Fruit fly (Drosophila melanogaster) whole organism, embryonic: ENCODE results near the gene VhaSFD.
A peak's percentile ranks its signal among the peaks of the same experiment; 100 is the strongest.

Experiments used
- Atf-2 ChIP-seq: fragments of 200-800 bp; sonication (Bioruptor generic); optimal IDR thresholded peaks from 2 replicates; lab custom pipeline; 2016; ENCODE audit warnings: missing biosample characterization, missing genetic modification characterization
- C15 ChIP-seq: fragments of 200-800 bp; sonication (Bioruptor generic); IDR thresholded peaks from 3 replicates; pipeline ENCODE4 v1.3.6; 2022; ENCODE audit warnings: missing biosample characterization, missing genetic modification characterization
- CG13287 ChIP-seq: fragments of 200-800 bp; sonication (Bioruptor generic); IDR thresholded peaks from 2 replicates; pipeline ENCODE4 v1.3.6; 2022; ENCODE audit warnings: missing biosample characterization, missing genetic modification characterization; ENCODE audit not compliant: partially characterized antibody
- CG14710 ChIP-seq: fragments of 200-800 bp; sonication (Bioruptor generic); optimal IDR thresholded peaks from 3 replicates; lab custom pipeline; 2019; ENCODE audit warnings: missing biosample characterization, mild to moderate bottlenecking, missing genetic modification characterization, moderate library complexity
- CG17328 ChIP-seq: fragments of 200-800 bp; sonication (Bioruptor generic); IDR thresholded peaks from 2 replicates; pipeline ENCODE4 v1.3.6; 2022; ENCODE audit warnings: missing biosample characterization, missing genetic modification characterization
- CG17359 ChIP-seq: fragments of 200-800 bp; sonication (Bioruptor generic); optimal IDR thresholded peaks from 3 replicates; lab custom pipeline; 2018; ENCODE audit warnings: missing biosample characterization, mild to moderate bottlenecking, missing genetic modification characterization, moderate library complexity
- CG17385 ChIP-seq: fragments of 200-800 bp; sonication (Bioruptor generic); optimal IDR thresholded peaks from 3 replicates; lab custom pipeline; 2018; ENCODE audit warnings: missing biosample characterization, mild to moderate bottlenecking, missing genetic modification characterization
- CG18011 ChIP-seq: fragments of 200-800 bp; sonication (Bioruptor generic); optimal IDR thresholded peaks from 2 replicates; lab custom pipeline; 2017; ENCODE audit warnings: missing biosample characterization, missing genetic modification characterization, mild to moderate bottlenecking, moderate library complexity, missing genotype
- CG32532 ChIP-seq: fragments of 200-800 bp; sonication (Bioruptor generic); IDR thresholded peaks from 2 replicates; pipeline ENCODE4 v1.3.6; 2022; ENCODE audit warnings: missing biosample characterization, missing genetic modification characterization
- CG32772 ChIP-seq: fragments of 200-800 bp; sonication (Bioruptor generic); IDR thresholded peaks from 2 replicates; pipeline ENCODE4 v1.3.6; 2022; ENCODE audit warnings: missing biosample characterization, missing genetic modification characterization
- CG3407 ChIP-seq: fragments of 200-800 bp; sonication (Bioruptor generic); optimal IDR thresholded peaks from 2 replicates; lab custom pipeline; 2018; ENCODE audit warnings: missing biosample characterization, mild to moderate bottlenecking, missing genetic modification characterization
- CG34422 ChIP-seq: fragments of 200-800 bp; sonication (Bioruptor generic); IDR thresholded peaks from 3 replicates; pipeline ENCODE4 v1.3.6; 2022; ENCODE audit warnings: missing biosample characterization, missing genetic modification characterization
- CG42726 ChIP-seq: fragments of 200-800 bp; sonication (Bioruptor generic); IDR thresholded peaks from 2 replicates; pipeline ENCODE4 v1.3.6; 2022; ENCODE audit warnings: missing biosample characterization, missing genetic modification characterization; ENCODE audit not compliant: partially characterized antibody
- CG6175 ChIP-seq: fragments of 200-800 bp; sonication (Bioruptor generic); IDR thresholded peaks from 3 replicates; pipeline ENCODE4 v1.3.6; 2022; ENCODE audit warnings: missing biosample characterization, missing genetic modification characterization
- CG6689 ChIP-seq: fragments of 200-800 bp; sonication (Bioruptor generic); IDR thresholded peaks from 2 replicates; pipeline ENCODE4 v1.3.6; 2022; ENCODE audit warnings: missing biosample characterization, missing genetic modification characterization
- CG7987 ChIP-seq: fragments of 200-800 bp; sonication (Bioruptor generic); optimal IDR thresholded peaks from 2 replicates; lab custom pipeline; 2018; ENCODE audit warnings: missing biosample characterization, mild to moderate bottlenecking, missing genetic modification characterization, moderate library complexity
- CG9437 ChIP-seq: fragments of 200-800 bp; sonication (Bioruptor generic); optimal IDR thresholded peaks from 2 replicates; lab custom pipeline; 2018; ENCODE audit warnings: missing biosample characterization, mild to moderate bottlenecking, missing genetic modification characterization
- CTCF ChIP-seq: fragments of 200-800 bp; sonication (Bioruptor generic); optimal IDR thresholded peaks from 2 replicates; lab custom pipeline; 2017; ENCODE audit warnings: missing biosample characterization, mild to moderate bottlenecking, missing genetic modification characterization, moderate library complexity
- Chrac-16 ChIP-seq: fragments of 200-800 bp; sonication (Bioruptor generic); optimal IDR thresholded peaks from 3 replicates; lab custom pipeline; 2016; ENCODE audit warnings: missing biosample characterization, missing genetic modification characterization
- Drgx ChIP-seq: fragments of 200-800 bp; sonication (Bioruptor generic); IDR thresholded peaks from 2 replicates; pipeline ENCODE4 v1.3.6; 2022; ENCODE audit warnings: missing biosample characterization, missing genetic modification characterization
- HLHmδ ChIP-seq: fragments of 200-800 bp; sonication (Bioruptor generic); optimal IDR thresholded peaks from 2 replicates; lab custom pipeline; 2018; ENCODE audit warnings: missing biosample characterization, mild to moderate bottlenecking, missing genetic modification characterization, moderate library complexity
- HmgZ ChIP-seq: fragments of 200-800 bp; sonication (Bioruptor generic); optimal IDR thresholded peaks from 2 replicates; lab custom pipeline; 2018; ENCODE audit warnings: missing biosample characterization, mild to moderate bottlenecking, missing genetic modification characterization
- Lhr ChIP-seq: fragments of 200-800 bp; sonication (Bioruptor generic); optimal IDR thresholded peaks from 3 replicates; lab custom pipeline; 2017; ENCODE audit warnings: mild to moderate bottlenecking, missing biosample characterization, missing genetic modification reagents, missing genetic modification characterization
- MTF-1 ChIP-seq: fragments of 200-800 bp; sonication (Bioruptor generic); optimal IDR thresholded peaks from 2 replicates; lab custom pipeline; 2018; ENCODE audit warnings: missing biosample characterization, mild to moderate bottlenecking, missing genetic modification characterization, borderline replicate concordance
- Pdp1 ChIP-seq, 2 experiments: fragments of 200-800 bp; sonication (Bioruptor generic); optimal IDR thresholded peaks; 3 replicates each; lab custom pipeline; 2016; ENCODE audit warnings: missing biosample characterization in 2 of 2, missing genetic modification characterization in 2 of 2, mild to moderate bottlenecking in 1 of 2, moderate library complexity in 1 of 2
- Rfx ChIP-seq: fragments of 200-800 bp; sonication (Bioruptor generic); IDR thresholded peaks from 2 replicates; pipeline ENCODE4 v1.3.6; 2022; ENCODE audit warnings: missing biosample characterization, missing genetic modification characterization
- Usf ChIP-seq: fragments of 200-800 bp; sonication (Bioruptor generic); optimal IDR thresholded peaks from 2 replicates; lab custom pipeline; 2017; ENCODE audit warnings: missing genotype, missing biosample characterization, missing genetic modification characterization
- abd-A ChIP-seq: fragments of 200-800 bp; sonication (Bioruptor generic); optimal IDR thresholded peaks from 3 replicates; lab custom pipeline; 2019; ENCODE audit warnings: missing biosample characterization, mild to moderate bottlenecking, missing genetic modification characterization, moderate library complexity
- al ChIP-seq: fragments of 200-800 bp; sonication (Bioruptor generic); IDR thresholded peaks from 2 replicates; pipeline ENCODE4 v1.3.6; 2022; ENCODE audit warnings: missing biosample characterization, missing genetic modification characterization
- bab2 ChIP-seq: fragments of 200-800 bp; sonication (Bioruptor generic); optimal IDR thresholded peaks from 2 replicates; lab custom pipeline; 2016; ENCODE audit warnings: missing biosample characterization, missing genetic modification characterization
- bbx ChIP-seq: fragments of 200-800 bp; sonication (Bioruptor generic); IDR thresholded peaks from 2 replicates; pipeline ENCODE4 v1.3.6; 2022; ENCODE audit warnings: missing biosample characterization, missing genetic modification characterization; ENCODE audit not compliant: partially characterized antibody
- caup ChIP-seq: fragments of 200-800 bp; sonication (Bioruptor generic); optimal IDR thresholded peaks from 3 replicates; lab custom pipeline; 2017; ENCODE audit warnings: missing biosample characterization, mild to moderate bottlenecking, missing genetic modification characterization, moderate library complexity; ENCODE audit not compliant: severe bottlenecking
- dati ChIP-seq: fragments of 200-800 bp; sonication (Bioruptor generic); IDR thresholded peaks from 2 replicates; pipeline ENCODE4 v1.3.6; 2022; ENCODE audit warnings: missing biosample characterization, missing genetic modification characterization
- ewg ChIP-seq: fragments of 200-800 bp; sonication (Bioruptor generic); optimal IDR thresholded peaks from 3 replicates; lab custom pipeline; 2017; ENCODE audit warnings: mild to moderate bottlenecking, missing biosample characterization, missing genetic modification reagents, missing genetic modification characterization
- fd3F ChIP-seq: fragments of 200-800 bp; sonication (Bioruptor generic); optimal IDR thresholded peaks from 2 replicates; lab custom pipeline; 2018; ENCODE audit warnings: missing biosample characterization, mild to moderate bottlenecking, missing genetic modification characterization, moderate library complexity
- gcm ChIP-seq: fragments of 200-800 bp; sonication (Bioruptor generic); optimal IDR thresholded peaks from 2 replicates; lab custom pipeline; 2019; ENCODE audit warnings: missing biosample characterization, mild to moderate bottlenecking, missing genetic modification characterization, moderate library complexity
- inv ChIP-seq: fragments of 200-800 bp; sonication (Bioruptor generic); IDR thresholded peaks from 2 replicates; pipeline ENCODE4 v1.3.6; 2022; ENCODE audit warnings: missing biosample characterization, missing genetic modification characterization; ENCODE audit not compliant: partially characterized antibody
- jing ChIP-seq: fragments of 200-800 bp; sonication (Bioruptor generic); optimal IDR thresholded peaks from 2 replicates; lab custom pipeline; 2018; ENCODE audit warnings: missing biosample characterization, mild to moderate bottlenecking, missing genetic modification characterization
- mld ChIP-seq: fragments of 200-800 bp; sonication (Bioruptor generic); IDR thresholded peaks from 3 replicates; pipeline ENCODE4 v1.3.6; 2022; ENCODE audit warnings: missing biosample characterization, missing genetic modification characterization; ENCODE audit not compliant: partially characterized antibody
- nerfin-2 ChIP-seq: fragments of 200-800 bp; sonication (Bioruptor generic); IDR thresholded peaks from 2 replicates; pipeline ENCODE4 v1.3.6; 2022; ENCODE audit warnings: missing biosample characterization, missing genetic modification characterization; ENCODE audit not compliant: partially characterized antibody
- odd ChIP-seq: fragments of 200-800 bp; sonication (Bioruptor generic); optimal IDR thresholded peaks from 2 replicates; lab custom pipeline; 2017; ENCODE audit warnings: missing biosample characterization, mild to moderate bottlenecking, missing genetic modification characterization
- pho ChIP-seq: fragments of 200-800 bp; sonication (Bioruptor generic); optimal IDR thresholded peaks from 2 replicates; lab custom pipeline; 2016; ENCODE audit warnings: missing biosample characterization, missing genetic modification characterization
- pnt ChIP-seq: fragments of 200-800 bp; sonication (Bioruptor generic); optimal IDR thresholded peaks from 3 replicates; lab custom pipeline; 2016; ENCODE audit warnings: missing biosample characterization, missing genetic modification characterization
- ro ChIP-seq: fragments of 200-800 bp; sonication (Bioruptor generic); IDR thresholded peaks from 2 replicates; pipeline ENCODE4 v1.3.6; 2022; ENCODE audit warnings: missing biosample characterization, missing genetic modification characterization
- sens-2 ChIP-seq: fragments of 200-800 bp; sonication (Bioruptor generic); IDR thresholded peaks from 2 replicates; pipeline ENCODE4 v1.3.6; 2022; ENCODE audit warnings: missing biosample characterization, missing genetic modification characterization
- trh ChIP-seq: fragments of 200-800 bp; sonication (Bioruptor generic); optimal IDR thresholded peaks from 2 replicates; lab custom pipeline; 2016; ENCODE audit warnings: missing biosample characterization, missing genetic modification characterization
- twi ChIP-seq: fragments of 200-800 bp; optimal IDR thresholded peaks from 2 replicates; lab custom pipeline; 2019; ENCODE audit warnings: missing biosample characterization, mild to moderate bottlenecking, missing genetic modification characterization, moderate library complexity
- usp ChIP-seq: fragments of >200 bp; optimal IDR thresholded peaks from 2 replicates; lab custom pipeline; 2017; ENCODE audit warnings: missing biosample characterization, missing genetic modification characterization

The VhaSFD gene

DNA sequence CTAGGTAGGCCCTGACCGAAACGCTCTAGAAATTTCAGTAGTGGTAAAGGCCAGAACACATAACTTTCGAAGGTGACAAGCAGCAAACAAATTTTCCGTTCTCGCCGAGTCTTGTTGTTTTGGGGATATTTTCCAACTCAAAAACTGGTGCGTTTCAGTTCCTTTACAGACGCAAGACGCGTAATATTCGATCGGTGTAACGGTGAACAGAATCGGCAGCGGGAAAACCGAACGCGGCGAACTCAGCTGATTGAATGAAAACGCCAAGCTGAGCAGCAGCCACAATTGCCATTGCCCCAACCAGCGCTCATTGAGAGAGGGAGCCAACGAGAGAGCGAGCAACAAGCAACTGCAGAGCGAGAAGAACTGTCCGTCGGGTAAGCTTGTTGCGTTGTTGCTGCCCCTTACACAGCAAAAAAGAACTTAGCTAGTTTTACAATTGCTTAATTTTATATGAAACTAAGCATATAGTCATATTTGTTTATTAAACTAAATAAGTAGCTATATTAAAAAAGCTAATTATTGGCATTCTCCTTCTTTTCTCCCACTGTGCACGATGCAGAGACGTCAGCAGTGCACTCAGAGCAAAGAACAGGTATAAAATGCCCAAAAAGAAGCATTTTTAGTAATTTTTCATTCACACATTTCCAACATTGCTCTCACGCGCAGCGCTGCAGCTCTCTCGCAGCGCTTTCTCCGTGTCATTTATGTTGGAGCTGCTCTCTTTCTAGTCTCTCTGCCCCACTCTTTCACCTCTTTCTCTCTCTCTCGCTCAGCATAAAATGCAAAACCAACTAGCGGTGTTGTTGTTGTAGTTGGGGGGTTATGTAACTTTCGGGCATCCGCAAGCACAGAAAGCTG lies 11.6 kb downstream of the VhaSFD start, which contains the start of the genes Cyt-c-d and CG31808 (continued):
- peak; percentile 85 for TF ChIP-seq al (GFP tag; lab: Robert Waterston, UW)
- peak; percentile 16; the same call in 1 of the 2 replicates for TF ChIP-seq CG13287 (GFP tag; lab: Robert Waterston, UW)
- peak; percentile 89 for TF ChIP-seq pho
- TF ChIP-seq bab2, result peak; percentile 92
- peak; percentile 92 for TF ChIP-seq pnt (GFP tag; lab: Kevin White, UChicago)
- peak; percentile 99 for TF ChIP-seq CG17328 (GFP tag; lab: Robert Waterston, UW)
- peak; percentile 94 for TF ChIP-seq Lhr
- peak; percentile 95 for TF ChIP-seq ewg (GFP tag; lab: Kevin White, UChicago)
- peak; percentile 85 for TF ChIP-seq CG9437 (GFP tag; lab: Kevin White, UChicago)
- peak; percentile 96 for TF ChIP-seq CG3407 (GFP tag; lab: Kevin White, UChicago)
- TF ChIP-seq usp, result no peak
- peak; percentile 98 for TF ChIP-seq CG17359 (tag; lab: Kevin White, UChicago)
- peak; percentile 88 for TF ChIP-seq C15
- TF ChIP-seq Usf (GFP tag; lab: Kevin White, UChicago), result peak; percentile 75
- TF ChIP-seq CG32772 (GFP tag; lab: Robert Waterston, UW), result peak; percentile 98
- peak; percentile 90 for TF ChIP-seq twi (tag; lab: Kevin White, UChicago)
- no peak for TF ChIP-seq nerfin-2 (GFP tag; lab: Robert Waterston, UW)
- TF ChIP-seq odd, result peak; percentile 97
- TF ChIP-seq CG14710, result peak; percentile 95
- TF ChIP-seq MTF-1 (GFP tag; lab: Kevin White, UChicago), result peak; percentile 86
- TF ChIP-seq Chrac-16 (GFP tag; lab: Kevin White, UChicago), result peak; percentile 96
- peak; percentile 90 for TF ChIP-seq dati
- TF ChIP-seq gcm (GFP tag; lab: Kevin White, UChicago), result peak; percentile 98
- peak; percentile 94 for TF ChIP-seq jing (GFP tag; lab: Kevin White, UChicago)
- peak; percentile 63 for TF ChIP-seq bbx
- no peak for TF ChIP-seq inv (GFP tag; lab: Robert Waterston, UW)
- peak; percentile 94 for TF ChIP-seq Rfx (GFP tag; lab: Robert Waterston, UW)
- TF ChIP-seq abd-A, result peak; percentile 55
- TF ChIP-seq caup, result peak; percentile 95
- TF ChIP-seq CG32532 (GFP tag; lab: Robert Waterston, UW), result peak; percentile 94
- TF ChIP-seq CG6175 (GFP tag; lab: Robert Waterston, UW), result peak; percentile 97
- peak; percentile 64 for TF ChIP-seq HLHmδ
- peak; percentile 96 for TF ChIP-seq CG34422 (GFP tag; lab: Robert Waterston, UW)
- peak; percentile 95 to 98 for TF ChIP-seq Pdp1 (GFP tag; optimal IDR thresholded peaks at IDR 0.05; lab: Kevin White, UChicago)
- peak; percentile 92 for TF ChIP-seq ro (GFP tag; lab: Robert Waterston, UW)
- TF ChIP-seq CG18011 (GFP tag; lab: Kevin White, UChicago), result peak; percentile 87
- peak; percentile 71 for TF ChIP-seq CTCF (GFP tag; lab: Kevin White, UChicago)
- peak; percentile 91 for TF ChIP-seq sens-2 (GFP tag; lab: Robert Waterston, UW)
- TF ChIP-seq CG6689 (GFP tag; lab: Robert Waterston, UW), result peak; percentile 98
- TF ChIP-seq mld (GFP tag; lab: Robert Waterston, UW), result no peak
- peak; percentile 83 for TF ChIP-seq CG7987
- peak; percentile 99 for TF ChIP-seq Drgx (GFP tag; lab: Robert Waterston, UW)
- TF ChIP-seq CG17385 (GFP tag; lab: Kevin White, UChicago), result peak; percentile 94
- TF ChIP-seq Atf-2 (GFP tag; lab: Kevin White, UChicago), result peak; percentile 90
- peak; percentile 97 for TF ChIP-seq HmgZ
- peak; percentile 93 for TF ChIP-seq trh (GFP tag; lab: Kevin White, UChicago)
- TF ChIP-seq fd3F (GFP tag; lab: Kevin White, UChicago), result peak; percentile 94
- TF ChIP-seq CG42726 (GFP tag; lab: Robert Waterston, UW), result peak; percentile 25; the same call in 1 of the 2 replicates
